Worm (Caenorhabditis elegans): ENCODE data around the gene M02F4.1.
A peak's percentile ranks its signal among the peaks of the same experiment; 100 is the strongest.

The M02F4.1 gene

ce11 chrX:2999652-3000051 lies 29.3 kb downstream of the M02F4.1 start, which contains the start of gene Y41G9A.17:
Gene Y41G9A.17, minus strand, starts transcription at chrX:2999752.
- TF ChIP-seq ceh-9 (tag; optimal IDR thresholded peaks at IDR 0.05): no peak
- no peak for TF ChIP-seq ceh-28 (tag; optimal IDR thresholded peaks at IDR 0.05)

ce11 chrX:2996976-2997399 lies 31.9 kb downstream of the M02F4.1 start:
- TF ChIP-seq ceh-28 (tag; optimal IDR thresholded peaks at IDR 0.05) (peak; percentile 99), elt-2 (tag; optimal IDR thresholded peaks at IDR 0.05) (peak; percentile 83), elt-1 (tag; optimal IDR thresholded peaks at IDR 0.05) (peak; percentile 86), nhr-67 (tag; optimal IDR thresholded peaks at IDR 0.05) (peak; percentile 75), unc-62 (GFP tag; optimal IDR thresholded peaks at IDR 0.05) (peak; percentile 97), daf-12 (tag; optimal IDR thresholded peaks at IDR 0.05) (peak; percentile 89), elt-3 (tag; optimal IDR thresholded peaks at IDR 0.05) (peak; percentile 86 to 98 (median 93)), nhr-11 (tag; optimal IDR thresholded peaks at IDR 0.05) (peak; percentile 97), lin-15B (tag; optimal IDR thresholded peaks at IDR 0.05) (peak; percentile 51), tbx-2 (tag; optimal IDR thresholded peaks at IDR 0.05) (peak; percentile 99), nhr-25 (tag; optimal IDR thresholded peaks at IDR 0.05) (peak; percentile 94), nhr-237 (tag; optimal IDR thresholded peaks at IDR 0.05) (peak; percentile 80), nhr-76 (tag; optimal IDR thresholded peaks at IDR 0.05) (peak; percentile 72), eor-1 (tag; optimal IDR thresholded peaks at IDR 0.05) (peak in 1 of 2 experiments; percentile 88), ZK546.5 (tag; optimal IDR thresholded peaks at IDR 0.05) (peak; percentile 76), pha-4 (tag; optimal IDR thresholded peaks at IDR 0.05) (peak; percentile 99), sea-2 (GFP tag; optimal IDR thresholded peaks at IDR 0.05) (no peak), ceh-9 (tag; optimal IDR thresholded peaks at IDR 0.05) (no peak), nhr-23 (tag; optimal IDR thresholded peaks at IDR 0.05) (peak; percentile 100), ama-1 (optimal IDR thresholded peaks at IDR 0.05) (no peak), nhr-77 (tag; optimal IDR thresholded peaks at IDR 0.05) (peak; percentile 99), jun-1 (tag; optimal IDR thresholded peaks at IDR 0.05) (peak; percentile 100), mml-1 (tag; optimal IDR thresholded peaks at IDR 0.05) (no peak), nhr-28 (tag; optimal IDR thresholded peaks at IDR 0.05) (peak; percentile 97), hmg-11 (tag; optimal IDR thresholded peaks at IDR 0.05) (peak; percentile 93), snpc-4 (tag; optimal IDR thresholded peaks at IDR 0.05) (peak; percentile 95), skn-1 (tag; optimal IDR thresholded peaks at IDR 0.05) (peak; percentile 99), fos-1 (tag; optimal IDR thresholded peaks at IDR 0.05) (peak; percentile 95), fkh-10 (GFP tag; optimal IDR thresholded peaks at IDR 0.05) (peak; percentile 100), egl-5 (tag; optimal IDR thresholded peaks at IDR 0.05) (peak; percentile 99), nhr-43 (tag; optimal IDR thresholded peaks at IDR 0.05; ENCODE audit: poor library complexity, severe bottlenecking) (peak; percentile 99), ztf-11 (tag; optimal IDR thresholded peaks at IDR 0.05) (peak; percentile 67), lin-39 (tag; optimal IDR thresholded peaks at IDR 0.05) (peak; percentile 91), aly-2 (tag; optimal IDR thresholded peaks at IDR 0.05) (peak; percentile 100), ceh-82 (tag; optimal IDR thresholded peaks at IDR 0.05) (peak; percentile 100), unc-39 (tag; optimal IDR thresholded peaks at IDR 0.05) (no peak), egl-27 (tag; optimal IDR thresholded peaks at IDR 0.05) (peak; percentile 93), ceh-16 (tag; optimal IDR thresholded peaks at IDR 0.05) (peak; percentile 78), ztf-4 (tag; optimal IDR thresholded peaks at IDR 0.05) (peak; percentile 90), pqm-1 (tag; optimal IDR thresholded peaks at IDR 0.05) (peak; percentile 94), R02D3.7 (tag; optimal IDR thresholded peaks at IDR 0.05) (peak; percentile 94), nfya-1 (tag; optimal IDR thresholded peaks at IDR 0.05; ENCODE audit: insufficient read depth) (peak; percentile 97), zag-1 (tag; optimal IDR thresholded peaks at IDR 0.05) (peak; percentile 95), nhr-12 (tag; optimal IDR thresholded peaks at IDR 0.05) (peak; percentile 51), lsy-12 (tag; optimal IDR thresholded peaks at IDR 0.05) (peak; percentile 97), fkh-2 (tag; optimal IDR thresholded peaks at IDR 0.05) (peak; percentile 94), mdl-1 (tag; optimal IDR thresholded peaks at IDR 0.05) (peak; percentile 88)
